Fruit fly (Drosophila melanogaster) whole organism, prepupa: ENCODE data around the gene CG46399.

Experiments used
- Blimp-1 ChIP-seq: fragments of 200-800 bp; sonication (Bioruptor generic); optimal IDR thresholded peaks from 3 replicates; lab custom pipeline; 2017; ENCODE audit warnings: missing biosample characterization, missing genetic modification characterization, mild to moderate bottlenecking, moderate library complexity, missing genetic modification reagents
- CG10669 ChIP-seq: fragments of 200-800 bp; sonication (Bioruptor generic); optimal IDR thresholded peaks from 3 replicates; lab custom pipeline; 2018; ENCODE audit warnings: missing biosample characterization, mild to moderate bottlenecking, missing genetic modification characterization, moderate library complexity
- Hr38 ChIP-seq: sonication (Bioruptor generic); optimal IDR thresholded peaks from 2 replicates; lab custom pipeline; 2016; ENCODE audit warnings: missing biosample characterization, missing genetic modification characterization
- Lpt ChIP-seq: fragments of 200-800 bp; sonication (Bioruptor generic); optimal IDR thresholded peaks from 3 replicates; lab custom pipeline; 2016; ENCODE audit warnings: missing biosample characterization, missing genetic modification characterization
- Sox15 ChIP-seq: fragments of 200-800 bp; sonication (Bioruptor generic); optimal IDR thresholded peaks from 3 replicates; lab custom pipeline; 2016; ENCODE audit warnings: missing biosample characterization, missing genetic modification characterization
- acj6 ChIP-seq: fragments of 200-800 bp; sonication (Bioruptor generic); optimal IDR thresholded peaks from 3 replicates; lab custom pipeline; 2016; ENCODE audit warnings: missing biosample characterization, missing genetic modification characterization
- esn ChIP-seq: fragments of 200-800 bp; sonication (Bioruptor generic); optimal IDR thresholded peaks from 2 replicates; lab custom pipeline; 2016; ENCODE audit warnings: missing biosample characterization, mild to moderate bottlenecking, missing genetic modification characterization, moderate library complexity

DNA sequence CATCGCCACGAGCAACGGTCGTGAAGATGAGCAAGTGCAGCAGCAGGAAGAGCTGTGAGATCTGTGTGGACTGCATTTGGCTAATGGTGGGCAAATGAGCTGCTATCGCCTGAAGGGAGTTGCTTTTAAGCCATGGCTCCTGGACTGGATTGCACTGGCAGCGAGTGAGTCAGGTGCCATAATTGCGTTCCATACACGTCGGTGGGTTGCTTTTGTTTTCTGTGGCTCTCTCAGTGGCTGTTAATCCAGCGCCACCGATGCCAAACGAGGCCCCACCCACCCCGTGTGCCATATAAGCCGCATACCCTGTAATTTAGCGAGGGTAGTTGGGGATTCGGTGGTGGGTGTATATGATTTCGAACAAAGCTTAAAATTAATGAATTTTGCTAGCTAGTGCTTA, 14.4 kb upstream of the CG46399 start, which contains the start of gene CG12539:
- TF ChIP-seq esn (GFP tag; lab: Kevin White, UChicago) = no peak
- no peak for TF ChIP-seq CG10669 (GFP tag; lab: Kevin White, UChicago)
- TF ChIP-seq Sox15 = no peak
- TF ChIP-seq acj6 (GFP tag; lab: Kevin White, UChicago) = no peak
- TF ChIP-seq Blimp-1 (GFP tag; lab: Kevin White, UChicago) = no peak
- no peak for TF ChIP-seq Lpt
- no peak for TF ChIP-seq Hr38 (GFP tag; lab: Kevin White, UChicago)
